ENCODE assay signal across 3 worm cellular contexts in the genomic region with DNA sequence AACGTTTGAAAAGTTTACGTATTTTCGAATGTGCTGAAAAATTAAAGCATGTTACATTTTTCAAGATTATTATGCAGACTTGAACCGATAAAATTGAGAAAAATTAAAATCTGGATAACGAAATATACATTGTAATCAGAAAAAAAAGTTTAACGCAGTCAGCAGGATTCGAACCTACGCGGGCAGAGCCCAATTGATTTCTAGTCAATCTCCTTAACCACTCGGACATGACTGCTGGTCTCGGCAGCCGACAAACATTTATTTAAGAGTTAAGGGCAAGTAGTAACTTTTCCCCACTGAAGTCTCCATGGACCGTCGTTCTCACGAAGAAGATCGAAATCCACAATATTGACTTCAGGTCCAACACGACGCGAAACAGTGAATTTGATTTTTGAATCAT.
A peak's percentile ranks its signal among the peaks of the same experiment; 100 is the strongest.
TF ChIP-seq lines count a peak whose summit lies in the region.
"Not testable (repeated sequence)": the region's sequence is repeated elsewhere in the genome, so short reads cannot be mapped to it uniquely, and the experiment has no call there.

No protein-coding gene starts in this region.

TF ChIP-seq in whole organism, L1 larva, 84 proteins besides CTCF, POLR2A, EP300 and RAD21:
- TF ChIP-seq nhr-85 (tag; lab: Kevin White, UChicago), result peak; percentile 72
TF ChIP-seq in whole organism, L1 larva: peak in this region for 1; not testable (repeated sequence) for 83.

TF ChIP-seq in whole organism, L4 larva, 104 proteins besides CTCF, POLR2A, EP300 and RAD21:
- TF ChIP-seq lin-38 (GFP tag; IDR thresholded peaks at IDR 0.05; lab: Robert Waterston, UW) (peak; percentile 34), snpc-1.2 (GFP tag; IDR thresholded peaks at IDR 0.05; lab: Robert Waterston, UW) (peak; percentile 97)
TF ChIP-seq in whole organism, L4 larva: peak in this region for 2; not testable (repeated sequence) for 102.

TF ChIP-seq in whole organism, young adult, 124 proteins besides CTCF, POLR2A, EP300 and RAD21:
- TF ChIP-seq tbp1 (GFP tag; optimal IDR thresholded peaks at IDR 0.05; lab: Kevin White, UChicago) (peak; percentile 84), snpc-4 (tag; optimal IDR thresholded peaks at IDR 0.05; lab: Kevin White, UChicago) (peak in 3 of 4 experiments; percentile 39 to 93 (median 75)), D2030.7 (GFP tag; IDR thresholded peaks at IDR 0.05; lab: Robert Waterston, UW) (peak; percentile 59; the same call in 1 of the 2 replicates), B0261.1 (tag; optimal IDR thresholded peaks at IDR 0.05; lab: Kevin White, UChicago) (peak; percentile 59), attf-6 (GFP tag; IDR thresholded peaks at IDR 0.05; lab: Robert Waterston, UW) (peak; percentile 97), rpc-1 (optimal IDR thresholded peaks at IDR 0.05; lab: Kevin White, UChicago) (peak; percentile 16), rpc-1 (tag; optimal IDR thresholded peaks at IDR 0.05; lab: Kevin White, UChicago) (peak; percentile 59)
- TF ChIP-seq snpc-4 (GFP tag; optimal IDR thresholded peaks at IDR 0.05; lab: Kevin White, UChicago), result not testable (repeated sequence)
